Fruit fly (Drosophila melanogaster) Kc167 (cell line): ENCODE results near the gene CG31441.

Experiments used
- Myc ChIP-seq: fragments of >200 bp; optimal IDR thresholded peaks from 2 replicates; lab custom pipeline; 2017; ENCODE audit warnings: missing external identifiers
- Sin3A ChIP-seq: fragments of >200 bp; optimal IDR thresholded peaks from 2 replicates; lab custom pipeline; 2018; ENCODE audit warnings: missing external identifiers
- h ChIP-seq: fragments of >200 bp; optimal IDR thresholded peaks from 3 replicates; lab custom pipeline; 2018; ENCODE audit warnings: missing external identifiers
- insv ChIP-seq: fragments of >200 bp; optimal IDR thresholded peaks from 3 replicates; lab custom pipeline; 2018; ENCODE audit warnings: missing external identifiers
- psq ChIP-seq: fragments of >200 bp; optimal IDR thresholded peaks from 2 replicates; lab custom pipeline; 2017; ENCODE audit warnings: missing external identifiers
- ttk ChIP-seq: sonication (Bioruptor generic); optimal IDR thresholded peaks from 2 replicates; lab custom pipeline; 2017; ENCODE audit warnings: missing external identifiers

CG31441 gene

dm6 chr3R:11214449-11214950 lies 21.6 kb upstream of the CG31441 start, which contains the start of gene ZnT86D:
ZnT86D (minus strand) TSS chr3R:11214539.
- TF ChIP-seq insv (lab: Kevin White, UChicago) = no peak
- TF ChIP-seq psq = no peak
- no peak for TF ChIP-seq h (lab: Kevin White, UChicago)
- TF ChIP-seq ttk (lab: Kevin White, UChicago) = no peak
- TF ChIP-seq Myc (lab: Kevin White, UChicago) = no peak
- TF ChIP-seq Sin3A (lab: Kevin White, UChicago) = no peak

- TF ChIP-seq Myc (lab: Kevin White, UChicago) = no peak
- TF ChIP-seq h (lab: Kevin White, UChicago) = no peak
- no peak for TF ChIP-seq psq
- TF ChIP-seq ttk (lab: Kevin White, UChicago) = no peak
Observed at dm6 chr3R:11216156-11216630, 19.9 kb upstream of the CG31441 start, which contains the start of the genes RpS25 and CG4820. RpS25 (minus strand) TSS chr3R:11216287. CG4820 (plus strand) TSS chr3R:11216535.

- no peak for TF ChIP-seq h (lab: Kevin White, UChicago)
- TF ChIP-seq ttk (lab: Kevin White, UChicago) = no peak
- no peak for TF ChIP-seq Myc (lab: Kevin White, UChicago)
- no peak for TF ChIP-seq psq
- TF ChIP-seq insv (lab: Kevin White, UChicago) = no peak
- TF ChIP-seq Sin3A (lab: Kevin White, UChicago) = no peak
Observed at dm6 chr3R:11219883-11220282, 16.2 kb upstream of the CG31441 start, which contains the start of gene CG6689. CG6689 (minus strand) TSS chr3R:11220064.

- TF ChIP-seq Myc (lab: Kevin White, UChicago) = no peak
- TF ChIP-seq ttk (lab: Kevin White, UChicago) = no peak
- TF ChIP-seq psq = no peak
- TF ChIP-seq h (lab: Kevin White, UChicago) = no peak
- no peak for TF ChIP-seq Sin3A (lab: Kevin White, UChicago)
- no peak for TF ChIP-seq insv (lab: Kevin White, UChicago)
Observed at dm6 chr3R:11221437-11222230, 14.5 kb upstream of the CG31441 start, which contains the start of the genes CG6693 and RpL3. CG6693 (minus strand) TSS chr3R:11221639. RpL3 (plus strand) TSS chr3R:11221894.

- TF ChIP-seq Myc (lab: Kevin White, UChicago) = no peak
- no peak for TF ChIP-seq h (lab: Kevin White, UChicago)
- TF ChIP-seq psq = no peak
- TF ChIP-seq ttk (lab: Kevin White, UChicago) = no peak
- no peak for TF ChIP-seq Sin3A (lab: Kevin White, UChicago)
- no peak for TF ChIP-seq insv (lab: Kevin White, UChicago)
Observed at dm6 chr3R:11222587-11222986, 13.5 kb upstream of the CG31441 start.

- TF ChIP-seq psq = no peak
- no peak for TF ChIP-seq ttk (lab: Kevin White, UChicago)
- no peak for TF ChIP-seq Sin3A (lab: Kevin White, UChicago)
- no peak for TF ChIP-seq insv (lab: Kevin White, UChicago)
- TF ChIP-seq Myc (lab: Kevin White, UChicago) = no peak
- no peak for TF ChIP-seq h (lab: Kevin White, UChicago)
Observed at dm6 chr3R:11224478-11224877, 11.6 kb upstream of the CG31441 start.

dm6 chr3R:11225220-11225619 lies 10.9 kb upstream of the CG31441 start, which contains the start of gene scpr-C:
scpr-C (plus strand) TSS chr3R:11225520.
- TF ChIP-seq ttk (lab: Kevin White, UChicago) (no peak), h (lab: Kevin White, UChicago) (no peak), Sin3A (lab: Kevin White, UChicago) (no peak), psq (no peak)

- no peak for TF ChIP-seq insv (lab: Kevin White, UChicago)
- no peak for TF ChIP-seq h (lab: Kevin White, UChicago)
- no peak for TF ChIP-seq Sin3A (lab: Kevin White, UChicago)
- TF ChIP-seq psq = no peak
- TF ChIP-seq ttk (lab: Kevin White, UChicago) = no peak
- TF ChIP-seq Myc (lab: Kevin White, UChicago) = no peak
Observed at dm6 chr3R:11226496-11226895, 9.6 kb upstream of the CG31441 start, which contains the start of gene CG17726. CG17726 (plus strand) TSS chr3R:11226762.

- TF ChIP-seq Myc (lab: Kevin White, UChicago) (no peak), Sin3A (lab: Kevin White, UChicago) (no peak), psq (no peak), h (lab: Kevin White, UChicago) (no peak), insv (lab: Kevin White, UChicago) (no peak), ttk (lab: Kevin White, UChicago) (no peak)
Observed at dm6 chr3R:11230392-11230791, 5.7 kb upstream of the CG31441 start, which contains the start of gene GCC88. GCC88 (minus strand) TSS chr3R:11230600.

- TF ChIP-seq ttk (lab: Kevin White, UChicago) = peak; percentile 67
- TF ChIP-seq insv (lab: Kevin White, UChicago) = no peak
- no peak for TF ChIP-seq psq
- TF ChIP-seq h (lab: Kevin White, UChicago) = no peak
- TF ChIP-seq Myc (lab: Kevin White, UChicago) = no peak
Observed at dm6 chr3R:11231037-11231436, 5.0 kb upstream of the CG31441 start.

dm6 chr3R:11231705-11232261 lies 4.3 kb upstream of the CG31441 start, which contains the start of the genes CG17187 and Dph3:
CG17187 (minus strand) TSS chr3R:11231879.
Dph3 (plus strand) TSS chr3R:11231912.
- TF ChIP-seq psq (no peak), insv (lab: Kevin White, UChicago) (no peak), Sin3A (lab: Kevin White, UChicago) (no peak), h (lab: Kevin White, UChicago) (no peak), Myc (lab: Kevin White, UChicago) (no peak), ttk (lab: Kevin White, UChicago) (no peak)
